Worm (Caenorhabditis elegans) whole organism, early embryonic: ENCODE data around the gene osm-8.

ENCODE experiments used
- F13C5.2 ChIP-seq: sonication (generic microtip); optimal IDR thresholded peaks from 2 replicates; lab custom pipeline; 2017; ENCODE audit warnings: mild to moderate bottlenecking, missing genetic modification characterization, inconsistent platforms, missing compliant biosample characterization
- aly-1 ChIP-seq: sonication (generic microtip); optimal IDR thresholded peaks from 2 replicates; lab custom pipeline; 2016; ENCODE audit warnings: missing genetic modification characterization, missing compliant biosample characterization
- ama-1 ChIP-seq: fragments of 150-350 bp; optimal IDR thresholded peaks from 2 replicates; lab custom pipeline; 2014
- ceh-13 ChIP-seq: fragments of 200-800 bp; sonication (Bioruptor generic); optimal IDR thresholded peaks from 2 replicates; lab custom pipeline; 2018; ENCODE audit warnings: mild to moderate bottlenecking, missing genetic modification characterization, missing compliant biosample characterization
- ceh-36 ChIP-seq: sonication (generic microtip); optimal IDR thresholded peaks from 2 replicates; lab custom pipeline; 2016; ENCODE audit warnings: missing genetic modification characterization, inconsistent platforms, missing compliant biosample characterization
- flt-1 ChIP-seq: fragments of 200-800 bp; sonication (Bioruptor generic); IDR thresholded peaks from 2 replicates; pipeline ENCODE4 v1.3.6; 2022; ENCODE audit warnings: missing genetic modification characterization, missing compliant biosample characterization
- hmg-4 ChIP-seq: fragments of 200-800 bp; sonication (Bioruptor generic); optimal IDR thresholded peaks from 2 replicates; lab custom pipeline; 2018; ENCODE audit warnings: mild to moderate bottlenecking, missing genetic modification characterization, missing compliant biosample characterization
- hnd-1 ChIP-seq: sonication (generic microtip); optimal IDR thresholded peaks from 2 replicates; lab custom pipeline; 2016; ENCODE audit warnings: missing genetic modification characterization, missing compliant biosample characterization
- scrt-1 ChIP-seq: fragments of 200-800 bp; sonication (Bioruptor generic); IDR thresholded peaks from 2 replicates; pipeline ENCODE4 v1.3.6; 2022; ENCODE audit warnings: missing genetic modification characterization, missing compliant biosample characterization
- sea-1 ChIP-seq: fragments of 200-800 bp; sonication (Bioruptor generic); conservative IDR thresholded peaks from 2 replicates; pipeline ENCODE4 v1.3.6; 2022; ENCODE audit warnings: missing genetic modification characterization, missing compliant biosample characterization
- tbx-11 ChIP-seq: fragments of 200-800 bp; sonication (Bioruptor generic); IDR thresholded peaks from 2 replicates; pipeline ENCODE4 v1.3.6; 2022; ENCODE audit warnings: missing genetic modification characterization, missing compliant biosample characterization
- tbx-37 ChIP-seq: fragments of 200-800 bp; sonication (Bioruptor generic); conservative IDR thresholded peaks from 2 replicates; pipeline ENCODE4 v1.3.6; 2022; ENCODE audit warnings: missing genetic modification reagents, missing genetic modification characterization, missing compliant biosample characterization
- tra-4 ChIP-seq: sonication (generic microtip); optimal IDR thresholded peaks from 2 replicates; lab custom pipeline; 2017; ENCODE audit warnings: missing genetic modification characterization, missing compliant biosample characterization

DNA sequence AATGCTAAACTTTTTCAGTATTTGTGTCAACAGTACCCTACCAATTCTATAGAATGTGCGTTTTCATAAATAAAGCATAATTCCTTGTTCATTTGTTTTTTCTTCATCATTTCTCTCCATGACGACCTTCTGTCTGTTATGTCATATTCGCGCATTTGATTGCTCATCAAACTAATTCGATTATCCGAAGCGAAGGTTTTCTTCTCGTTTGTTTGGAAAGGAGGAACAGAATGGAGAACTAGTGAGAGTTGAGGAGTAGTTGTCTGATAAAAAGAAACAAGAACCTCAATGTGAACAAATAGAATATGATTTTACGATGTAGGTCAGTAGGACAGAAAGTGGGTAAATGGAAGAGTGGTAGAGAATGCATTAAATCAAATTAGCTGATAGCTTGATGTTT, 42.6 kb downstream of the osm-8 start:
- no peak for TF ChIP-seq ceh-36 (tag; lab: Kevin White, UChicago)
- TF ChIP-seq F13C5.2 (tag; lab: Kevin White, UChicago) = no peak
- TF ChIP-seq ceh-13 (GFP tag; lab: Kevin White, UChicago) = no peak
- TF ChIP-seq flt-1 = no peak
- TF ChIP-seq ama-1 (lab: Kevin White, UChicago) = no peak
- no peak for TF ChIP-seq hmg-4 (GFP tag; lab: Kevin White, UChicago)
- no peak for TF ChIP-seq sea-1
- no peak for TF ChIP-seq aly-1 (tag; lab: Kevin White, UChicago)
- TF ChIP-seq tbx-11 (GFP tag; lab: Robert Waterston, UW) = no peak
- TF ChIP-seq scrt-1 (GFP tag; lab: Robert Waterston, UW) = no peak
- no peak for TF ChIP-seq hnd-1
- TF ChIP-seq tbx-37 (GFP tag; lab: Robert Waterston, UW) = no peak
- no peak for TF ChIP-seq tra-4 (tag; lab: Kevin White, UChicago)
